Worm (Caenorhabditis elegans): ENCODE measurements around the gene aldo-1.

Gene aldo-1

DNA sequence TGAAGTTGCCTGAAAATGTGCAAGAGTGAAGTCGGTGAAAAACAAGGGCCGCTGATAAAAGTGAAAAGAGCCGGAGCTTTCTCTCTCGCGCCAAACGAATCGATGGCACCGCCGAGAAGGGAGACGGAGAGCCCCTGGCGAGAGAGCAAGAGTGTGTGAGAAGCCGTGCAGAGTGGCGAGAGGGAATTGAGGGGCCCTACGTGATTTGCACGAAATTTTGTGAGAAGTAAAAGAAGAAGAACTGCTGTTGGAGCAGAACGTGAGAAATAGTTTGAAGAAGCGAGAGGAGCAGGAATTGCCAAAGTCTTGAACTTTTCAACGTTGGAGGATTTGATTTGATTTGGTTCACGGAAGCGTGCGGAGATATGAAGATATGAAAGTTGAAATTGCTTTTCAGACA, at the start of gene aldo-1:
Gene aldo-1, minus strand, starts transcription at position 9 of the 400 bp plus-strand sequence.
- TF ChIP-seq lsy-2 (tag; optimal IDR thresholded peaks at IDR 0.05), result peak in 1 of 2 experiments; percentile 20
- TF ChIP-seq mab-9 (GFP tag; IDR thresholded peaks at IDR 0.05), result no peak
- peak; percentile 53 for TF ChIP-seq fkh-10 (GFP tag; optimal IDR thresholded peaks at IDR 0.05)
- peak; percentile 65 for TF ChIP-seq nhr-71 (tag; optimal IDR thresholded peaks at IDR 0.05)
- peak; percentile 36; the same call in 1 of the 2 replicates for TF ChIP-seq nhr-19 (GFP tag; conservative IDR thresholded peaks at IDR 0.05)
- peak; percentile 77 for TF ChIP-seq lin-14 (GFP tag; optimal IDR thresholded peaks at IDR 0.05)
- no peak for TF ChIP-seq aha-1 (tag; optimal IDR thresholded peaks at IDR 0.05)
- peak; percentile 24 for TF ChIP-seq fkh-8 (tag; optimal IDR thresholded peaks at IDR 0.05)
- TF ChIP-seq snu-23 (GFP tag; optimal IDR thresholded peaks at IDR 0.05), result peak; percentile 60
- 0 out of 2 replicates have a peak, but pooled peaks have one; percentile 7 for TF ChIP-seq isw-1 (GFP tag; IDR thresholded peaks at IDR 0.05)
- TF ChIP-seq lin-13 (GFP tag; optimal IDR thresholded peaks at IDR 0.05), result no peak
- TF ChIP-seq pag-3 (tag; optimal IDR thresholded peaks at IDR 0.05; ENCODE audit: borderline replicate concordance, insufficient read depth), result peak; percentile 53
- TF ChIP-seq mep-1 (tag; optimal IDR thresholded peaks at IDR 0.05), result peak; percentile 30
- peak; percentile 9 for TF ChIP-seq ces-1 (GFP tag; optimal IDR thresholded peaks at IDR 0.05)
- TF ChIP-seq efl-1 (optimal IDR thresholded peaks at IDR 0.05), result peak; percentile 13 to 14
- TF ChIP-seq efl-1 (GFP tag; optimal IDR thresholded peaks at IDR 0.05 in 1 of 2), result peak; percentile 3 to 68
- peak; percentile 31 for TF ChIP-seq swsn-7 (tag; optimal IDR thresholded peaks at IDR 0.05)
- TF ChIP-seq nhr-47 (tag; optimal IDR thresholded peaks at IDR 0.05), result peak; percentile 30
- TF ChIP-seq fos-1 (tag; optimal IDR thresholded peaks at IDR 0.05), result no peak
- peak; percentile 6 to 38 (median 24) for TF ChIP-seq ceh-82 (tag; optimal IDR thresholded peaks at IDR 0.05)
- peak in 1 of 2 experiments; percentile 3 for TF ChIP-seq lin-35 (GFP tag; optimal IDR thresholded peaks at IDR 0.05)
- TF ChIP-seq rnt-1 (tag; optimal IDR thresholded peaks at IDR 0.05), result peak; percentile 25
- TF ChIP-seq ztf-11 (tag; optimal IDR thresholded peaks at IDR 0.05), result no peak
- no peak for TF ChIP-seq nhr-84 (tag; optimal IDR thresholded peaks at IDR 0.05)
- peak; percentile 27 for TF ChIP-seq dsc-1 (tag; optimal IDR thresholded peaks at IDR 0.05)

DNA sequence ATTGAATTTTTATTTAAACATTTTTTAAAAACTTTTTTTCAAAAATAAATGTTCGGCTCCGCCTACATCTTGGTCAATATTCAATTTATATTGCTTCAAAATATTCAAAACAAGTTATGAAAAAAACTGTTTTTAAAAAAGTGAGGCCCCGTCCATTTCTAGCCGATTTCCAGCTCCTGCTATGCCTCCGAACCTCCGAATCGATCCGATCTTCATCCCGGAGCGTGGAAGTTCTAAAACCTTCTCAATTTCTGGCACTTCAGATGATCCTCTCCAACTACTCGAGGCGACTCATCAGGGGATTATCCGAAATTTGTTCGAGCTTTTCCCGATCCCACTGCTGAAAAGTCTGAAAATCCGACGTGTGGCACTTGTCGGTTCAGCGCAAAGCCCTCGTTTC, 49.5 kb upstream of the aldo-1 start:
- TF ChIP-seq snpc-4 (tag; optimal IDR thresholded peaks at IDR 0.05), result no peak
- no peak for TF ChIP-seq pax-3 (tag; optimal IDR thresholded peaks at IDR 0.05)
- no peak for TF ChIP-seq nhr-71 (tag; optimal IDR thresholded peaks at IDR 0.05)

DNA sequence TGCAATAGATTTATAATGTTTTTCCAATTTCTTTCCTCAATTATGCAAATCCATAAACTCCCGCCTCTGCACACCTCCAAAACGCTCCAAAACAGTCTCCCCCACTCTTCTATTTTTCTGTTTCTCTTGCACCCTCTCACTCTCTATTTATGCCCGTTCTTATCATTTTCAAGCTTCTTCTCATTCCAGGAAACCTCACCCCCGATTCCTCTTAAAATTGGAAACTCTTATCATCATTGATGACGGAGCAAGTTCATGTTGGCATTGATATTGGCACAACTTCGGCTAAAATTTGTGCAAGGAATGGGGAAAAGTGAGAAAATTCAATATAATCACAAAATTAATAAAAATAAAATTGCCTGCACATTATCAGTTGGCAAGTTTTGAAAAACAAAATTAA, 43.1 kb upstream of the aldo-1 start, which contains the start of gene shpk-1:
Gene shpk-1, plus strand, starts transcription at position 188 of the 400 bp plus-strand sequence.
- TF ChIP-seq elt-2 (tag; optimal IDR thresholded peaks at IDR 0.05), result peak; percentile 89
- TF ChIP-seq pqm-1 (tag; optimal IDR thresholded peaks at IDR 0.05), result peak; percentile 58
- peak; percentile 10 for TF ChIP-seq nhr-71 (tag; optimal IDR thresholded peaks at IDR 0.05)
- TF ChIP-seq alr-1 (tag; optimal IDR thresholded peaks at IDR 0.05; ENCODE audit: borderline replicate concordance), result no peak
- TF ChIP-seq lin-35 (GFP tag; optimal IDR thresholded peaks at IDR 0.05), result peak in 1 of 2 experiments; percentile 26
- no peak for TF ChIP-seq dpl-1 (GFP tag; optimal IDR thresholded peaks at IDR 0.05)
- no peak for TF ChIP-seq nhr-84 (tag; optimal IDR thresholded peaks at IDR 0.05)
- TF ChIP-seq nhr-20 (tag; optimal IDR thresholded peaks at IDR 0.05), result peak; percentile 12
- no peak for TF ChIP-seq pag-3 (tag; optimal IDR thresholded peaks at IDR 0.05; ENCODE audit: borderline replicate concordance, insufficient read depth)

DNA sequence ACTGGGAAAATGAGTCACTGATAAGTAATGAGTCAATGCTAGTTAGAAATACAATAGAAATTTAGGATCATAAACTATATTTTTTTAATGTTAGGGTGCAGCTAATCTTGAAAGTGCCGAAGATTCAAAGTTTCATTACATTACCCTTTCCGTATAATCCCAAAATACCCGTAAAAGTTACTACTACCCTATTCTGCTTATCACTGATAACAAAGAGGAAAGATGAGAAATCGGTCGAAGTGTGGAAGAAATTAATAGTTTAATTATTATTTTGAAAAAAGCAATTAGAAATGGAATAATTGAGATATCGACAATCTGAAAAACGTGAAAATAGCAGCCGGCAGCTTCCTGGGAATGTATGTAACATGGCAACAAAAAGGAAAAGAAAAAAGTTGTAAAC, 42.1 kb upstream of the aldo-1 start:
- TF ChIP-seq dsc-1 (tag; optimal IDR thresholded peaks at IDR 0.05), result no peak
- no peak for TF ChIP-seq aha-1 (tag; optimal IDR thresholded peaks at IDR 0.05)
- no peak for TF ChIP-seq unc-30 (tag; optimal IDR thresholded peaks at IDR 0.05)
- no peak for TF ChIP-seq lsy-2 (tag; optimal IDR thresholded peaks at IDR 0.05)
- no peak for TF ChIP-seq irx-1 (tag; optimal IDR thresholded peaks at IDR 0.05)
- no peak for TF ChIP-seq nhr-85 (tag)
- no peak for TF ChIP-seq nhr-90 (tag; optimal IDR thresholded peaks at IDR 0.05; ENCODE audit: poor library complexity)
- no peak for TF ChIP-seq tlp-1 (tag; optimal IDR thresholded peaks at IDR 0.05)
- TF ChIP-seq snu-23 (GFP tag; optimal IDR thresholded peaks at IDR 0.05), result no peak
